Worm (Caenorhabditis elegans): ENCODE data around the gene F48E8.8.

The F48E8.8 gene

ce11 chrIII:5449762-5450308 is at the start of gene F48E8.8:
Gene F48E8.8, minus strand, starts transcription at chrIII:5449812.
- no peak for TF ChIP-seq unc-62 (GFP tag; optimal IDR thresholded peaks at IDR 0.05)

- TF ChIP-seq unc-62 (GFP tag; optimal IDR thresholded peaks at IDR 0.05), result no peak
These were observed 49.4 kb upstream of the F48E8.8 start, which contains the start of gene R02F2.9 for ce11 chrIII:5498973-5499372. Gene R02F2.9, plus strand, starts transcription at chrIII:5499190.

- no peak for TF ChIP-seq unc-62 (GFP tag; optimal IDR thresholded peaks at IDR 0.05)
These were observed 45.6 kb upstream of the F48E8.8 start, which contains the start of gene R02F2.8 for ce11 chrIII:5495168-5495567. Gene R02F2.8, minus strand, starts transcription at chrIII:5495268.

- no peak for TF ChIP-seq unc-62 (GFP tag; optimal IDR thresholded peaks at IDR 0.05)
These were observed 37.5 kb upstream of the F48E8.8 start, which contains the start of gene osg-1 for ce11 chrIII:5487087-5487603. Gene osg-1, plus strand, starts transcription at chrIII:5487553.

- TF ChIP-seq unc-62 (GFP tag; optimal IDR thresholded peaks at IDR 0.05), result no peak
These were observed 36.7 kb upstream of the F48E8.8 start for ce11 chrIII:5486345-5486744.

ce11 chrIII:5483738-5484315 is 34.2 kb upstream of the F48E8.8 start, which contains the start of the genes R02F2.7 and R02F2.4:
Gene R02F2.7, minus strand, starts transcription at chrIII:5483773.
Gene R02F2.4, plus strand, starts transcription at chrIII:5484289.
- no peak for TF ChIP-seq unc-62 (GFP tag; optimal IDR thresholded peaks at IDR 0.05)

ce11 chrIII:5479493-5480167 is 30.0 kb upstream of the F48E8.8 start:
- no peak for TF ChIP-seq unc-62 (GFP tag; optimal IDR thresholded peaks at IDR 0.05)

ce11 chrIII:5478824-5479368 is 29.3 kb upstream of the F48E8.8 start, which contains the start of the genes R02F2.6 and R02F2.5:
Gene R02F2.6, minus strand, starts transcription at chrIII:5478924.
Gene R02F2.5, plus strand, starts transcription at chrIII:5479318.
- no peak for TF ChIP-seq unc-62 (GFP tag; optimal IDR thresholded peaks at IDR 0.05)

- no peak for TF ChIP-seq unc-62 (GFP tag; optimal IDR thresholded peaks at IDR 0.05)
These were observed 28.4 kb upstream of the F48E8.8 start, which contains the start of gene R02F2.10 for ce11 chrIII:5478011-5478410. Gene R02F2.10, plus strand, starts transcription at chrIII:5478311.

- no peak for TF ChIP-seq unc-62 (GFP tag; optimal IDR thresholded peaks at IDR 0.05)
These were observed 24.6 kb upstream of the F48E8.8 start, which contains the start of gene lon-1 for ce11 chrIII:5474176-5474575. Gene lon-1, plus strand, starts transcription at chrIII:5474476.

ce11 chrIII:5472693-5473092 is 23.1 kb upstream of the F48E8.8 start:
- TF ChIP-seq unc-62 (GFP tag; optimal IDR thresholded peaks at IDR 0.05), result no peak

- no peak for TF ChIP-seq unc-62 (GFP tag; optimal IDR thresholded peaks at IDR 0.05)
These were observed 19.5 kb upstream of the F48E8.8 start for ce11 chrIII:5469090-5469489.

ce11 chrIII:5464850-5465249 is 15.2 kb upstream of the F48E8.8 start:
- TF ChIP-seq unc-62 (GFP tag; optimal IDR thresholded peaks at IDR 0.05), result no peak

ce11 chrIII:5464077-5464476 is 14.5 kb upstream of the F48E8.8 start, which contains the start of gene F48E8.2:
Gene F48E8.2, plus strand, starts transcription at chrIII:5464377.
- no peak for TF ChIP-seq unc-62 (GFP tag; optimal IDR thresholded peaks at IDR 0.05)

- no peak for TF ChIP-seq unc-62 (GFP tag; optimal IDR thresholded peaks at IDR 0.05)
These were observed 11.5 kb upstream of the F48E8.8 start, which contains the start of gene F48E8.3 for ce11 chrIII:5461079-5461478. Gene F48E8.3, plus strand, starts transcription at chrIII:5461379.

ce11 chrIII:5453290-5453689 is 3.7 kb upstream of the F48E8.8 start, which contains the start of gene F48E8.4:
Gene F48E8.4, plus strand, starts transcription at chrIII:5453590.
- no peak for TF ChIP-seq unc-62 (GFP tag; optimal IDR thresholded peaks at IDR 0.05)
